Fruit fly (Drosophila melanogaster) Kc167 (cell line): Measurements from ENCODE around the gene p24-1.

Source experiments
- Myc ChIP-seq: fragments of >200 bp; optimal IDR thresholded peaks from 2 replicates; lab custom pipeline; 2017; ENCODE audit warnings: missing external identifiers
- Sin3A ChIP-seq: fragments of >200 bp; optimal IDR thresholded peaks from 2 replicates; lab custom pipeline; 2018; ENCODE audit warnings: missing external identifiers
- h ChIP-seq: fragments of >200 bp; optimal IDR thresholded peaks from 3 replicates; lab custom pipeline; 2018; ENCODE audit warnings: missing external identifiers
- insv ChIP-seq: fragments of >200 bp; optimal IDR thresholded peaks from 3 replicates; lab custom pipeline; 2018; ENCODE audit warnings: missing external identifiers
- psq ChIP-seq: fragments of >200 bp; optimal IDR thresholded peaks from 2 replicates; lab custom pipeline; 2017; ENCODE audit warnings: missing external identifiers
- ttk ChIP-seq: sonication (Bioruptor generic); optimal IDR thresholded peaks from 2 replicates; lab custom pipeline; 2017; ENCODE audit warnings: missing external identifiers

Gene p24-1

DNA sequence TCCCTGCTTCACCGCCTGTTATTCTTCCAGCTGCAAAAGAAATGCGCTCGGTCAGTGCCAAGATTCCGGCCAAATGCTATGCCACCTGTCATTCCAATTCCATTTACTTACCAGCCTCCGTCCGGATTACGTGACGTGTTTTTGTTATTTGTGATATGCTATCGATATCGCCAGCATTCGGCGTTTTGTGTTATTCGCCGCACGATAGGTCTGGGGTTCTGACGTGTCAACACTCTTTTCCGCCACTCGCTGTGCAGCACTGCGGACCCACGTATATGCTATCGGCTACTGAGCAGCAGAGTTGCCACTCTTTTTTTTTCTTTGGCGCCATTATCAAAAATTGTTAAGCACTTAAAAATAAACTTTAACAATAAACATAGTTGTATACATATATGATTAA is at the start of gene p24-1:
p24-1 (minus strand) TSS at position 221 of the 400 bp plus-strand sequence.
- TF ChIP-seq Sin3A (lab: Kevin White, UChicago), result no peak
- TF ChIP-seq ttk (lab: Kevin White, UChicago), result no peak
- TF ChIP-seq psq (lab: Kevin White, UChicago), result no peak
- TF ChIP-seq h (lab: Kevin White, UChicago), result no peak
- TF ChIP-seq Myc (lab: Kevin White, UChicago), result no peak
- TF ChIP-seq insv, result no peak

DNA sequence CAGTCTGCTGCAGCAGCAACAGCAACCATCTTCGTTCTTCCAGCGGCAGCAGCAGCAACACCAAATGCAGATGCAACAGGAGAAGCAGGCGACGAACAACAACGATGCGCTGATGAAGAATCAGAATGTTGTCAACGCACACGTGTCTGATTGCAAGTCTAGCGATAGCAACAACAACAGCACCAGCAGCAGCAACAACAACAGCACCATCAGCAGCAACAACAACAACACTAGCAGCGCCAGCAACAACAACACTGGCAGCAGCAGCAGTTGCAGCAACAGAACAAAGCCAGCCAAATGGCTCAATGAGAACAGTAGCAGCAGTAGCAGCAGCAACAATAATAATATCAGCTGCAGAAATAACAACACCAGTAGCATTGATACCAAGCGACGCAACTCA is 42.8 kb upstream of the p24-1 start:
- TF ChIP-seq psq (lab: Kevin White, UChicago) (no peak), h (lab: Kevin White, UChicago) (no peak), Sin3A (lab: Kevin White, UChicago) (no peak), Myc (lab: Kevin White, UChicago) (no peak), ttk (lab: Kevin White, UChicago) (no peak), insv (no peak)

DNA sequence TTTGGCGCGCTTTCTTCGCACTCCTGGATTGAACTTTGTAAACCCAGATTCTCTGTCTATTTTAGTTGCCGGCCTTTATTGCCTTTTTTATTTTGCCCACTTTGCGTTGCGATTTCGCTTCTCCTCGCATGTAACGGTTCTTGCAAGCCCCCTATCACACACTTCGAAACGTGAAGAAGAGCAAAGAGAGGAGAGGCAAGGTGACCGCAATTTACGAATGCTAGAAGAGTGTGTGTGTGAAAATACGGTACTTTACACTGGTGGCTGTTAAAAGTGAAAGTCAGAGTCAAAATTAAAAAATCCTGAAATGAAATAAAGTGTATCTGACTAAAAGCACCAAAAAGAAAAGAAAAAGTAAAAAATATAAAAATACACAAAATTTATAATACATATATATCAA is 41.9 kb upstream of the p24-1 start:
- TF ChIP-seq h (lab: Kevin White, UChicago) (no peak), psq (lab: Kevin White, UChicago) (no peak), ttk (lab: Kevin White, UChicago) (no peak), insv (no peak), Sin3A (lab: Kevin White, UChicago) (no peak), Myc (lab: Kevin White, UChicago) (no peak)

DNA sequence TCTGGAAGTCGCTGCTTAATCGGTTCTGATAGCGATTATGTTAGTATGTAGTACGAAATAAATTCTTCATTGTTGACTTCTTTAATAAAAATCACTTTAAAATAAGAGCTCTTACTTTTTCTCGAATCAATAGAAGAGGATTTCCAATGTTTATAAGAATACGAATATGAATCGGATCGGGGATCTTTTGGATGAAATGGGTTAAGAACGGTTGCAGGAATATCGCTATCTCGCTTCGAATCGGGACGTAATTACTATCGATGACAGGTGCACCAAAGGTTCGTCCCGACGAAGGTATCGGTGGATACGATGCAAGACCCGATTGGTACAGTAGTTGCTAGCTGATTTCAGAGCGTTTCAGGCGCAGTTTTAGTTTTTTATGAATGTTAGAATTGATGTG is 41.3 kb upstream of the p24-1 start, which contains the start of gene wisp:
wisp (plus strand) TSS at position 301 of the 400 bp plus-strand sequence.
- TF ChIP-seq ttk (lab: Kevin White, UChicago) (no peak), Sin3A (lab: Kevin White, UChicago) (no peak), psq (lab: Kevin White, UChicago) (no peak), insv (no peak), h (lab: Kevin White, UChicago) (no peak), Myc (lab: Kevin White, UChicago) (no peak)

DNA sequence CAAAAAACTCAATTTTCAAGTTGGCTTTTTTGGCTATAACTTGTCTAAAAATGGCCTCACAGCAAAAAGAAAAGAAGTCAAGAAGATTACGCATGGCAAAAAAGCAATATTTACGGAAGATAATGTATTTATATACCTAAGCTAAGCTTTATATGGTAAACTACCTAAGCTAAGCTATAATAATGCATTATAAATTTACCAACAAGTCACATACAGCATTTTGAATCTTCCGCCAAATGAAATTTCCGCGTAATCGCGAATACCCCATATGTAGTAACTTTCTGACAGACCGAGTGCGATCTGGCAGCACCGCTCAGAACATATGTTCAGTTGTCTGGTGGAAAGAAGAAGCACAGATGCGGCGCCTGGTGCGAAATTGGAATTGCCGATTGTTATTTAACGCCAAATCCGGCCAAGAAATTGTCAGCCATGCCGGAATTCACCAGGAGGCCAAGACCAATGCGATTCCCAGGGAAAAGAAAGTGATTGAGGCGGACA is 39.4 kb upstream of the p24-1 start, which contains the start of gene sicily:
sicily (plus strand) TSS at position 51 of the 498 bp plus-strand sequence.
- TF ChIP-seq insv (no peak), h (lab: Kevin White, UChicago) (no peak), Sin3A (lab: Kevin White, UChicago) (no peak), psq (lab: Kevin White, UChicago) (no peak), Myc (lab: Kevin White, UChicago) (no peak), ttk (lab: Kevin White, UChicago) (no peak)

DNA sequence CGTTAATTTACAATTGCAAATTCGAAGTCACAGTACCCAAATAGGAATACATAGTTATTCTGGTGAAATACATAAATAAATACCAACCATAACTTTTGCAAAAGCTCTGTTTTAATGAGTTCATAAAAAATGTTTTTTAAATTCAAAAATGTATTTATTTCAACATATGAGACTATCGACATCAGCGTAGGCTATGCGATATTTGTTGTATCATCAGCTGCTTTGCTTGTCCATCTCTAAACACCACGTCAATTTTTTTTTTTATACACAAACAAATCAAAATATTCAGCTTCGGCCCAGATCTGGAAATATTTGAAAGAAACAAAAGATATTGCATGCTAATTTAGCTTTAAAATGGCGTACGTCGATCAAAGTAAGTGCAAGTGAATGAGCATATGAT is 35.8 kb upstream of the p24-1 start, which contains the start of gene CG1840:
CG1840 (plus strand) TSS at position 211 of the 400 bp plus-strand sequence.
- no peak for TF ChIP-seq ttk (lab: Kevin White, UChicago)
- TF ChIP-seq h (lab: Kevin White, UChicago), result no peak
- TF ChIP-seq insv, result no peak
- no peak for TF ChIP-seq Sin3A (lab: Kevin White, UChicago)
- no peak for TF ChIP-seq psq (lab: Kevin White, UChicago)
- no peak for TF ChIP-seq Myc (lab: Kevin White, UChicago)

DNA sequence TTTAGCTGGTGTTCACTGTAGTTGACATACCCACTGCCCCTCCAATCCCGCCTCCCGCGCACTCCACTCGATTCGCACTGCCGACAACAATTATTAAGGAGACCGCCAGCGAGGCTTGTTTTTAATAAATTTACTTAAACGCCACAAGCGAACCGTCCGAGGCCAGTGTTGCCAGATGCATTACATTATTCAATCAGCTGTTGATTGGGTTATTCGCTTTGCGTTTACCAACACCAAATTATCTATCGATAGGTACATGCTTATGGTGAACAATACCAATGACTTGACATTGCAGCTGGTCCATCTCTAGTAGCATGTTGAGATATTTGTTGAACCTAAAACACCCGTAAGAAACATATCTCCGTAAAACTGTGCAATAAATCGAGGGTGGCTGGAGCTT is 34.6 kb upstream of the p24-1 start, which contains the start of the genes CG10353 and SelG:
CG10353 (minus strand) TSS at position 187 of the 400 bp plus-strand sequence.
SelG (plus strand) TSS at position 309 of the 400 bp plus-strand sequence.
- TF ChIP-seq Sin3A (lab: Kevin White, UChicago) (no peak), psq (lab: Kevin White, UChicago) (no peak), h (lab: Kevin White, UChicago) (no peak), insv (no peak), Myc (lab: Kevin White, UChicago) (no peak), ttk (lab: Kevin White, UChicago) (no peak)

DNA sequence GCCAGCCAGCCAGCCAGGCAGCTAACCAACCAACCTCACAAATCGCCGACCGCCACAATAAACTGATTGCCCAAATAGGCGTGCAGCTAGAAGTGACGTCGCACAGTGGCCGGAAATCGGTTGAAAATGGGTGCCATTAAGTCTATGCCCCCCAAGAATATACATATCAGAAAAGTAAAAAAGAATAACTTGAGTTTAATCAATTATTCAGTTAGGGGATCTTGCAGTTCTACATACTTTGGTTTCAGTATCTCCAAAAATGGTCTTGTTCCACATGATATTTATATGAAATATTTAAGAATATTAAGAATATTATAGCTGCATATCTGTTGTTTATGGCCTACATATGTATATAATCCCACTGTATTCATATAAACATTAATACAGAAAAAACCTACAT is 33.0 kb upstream of the p24-1 start:
- TF ChIP-seq Myc (lab: Kevin White, UChicago) (no peak), insv (no peak), psq (lab: Kevin White, UChicago) (no peak), ttk (lab: Kevin White, UChicago) (no peak)

DNA sequence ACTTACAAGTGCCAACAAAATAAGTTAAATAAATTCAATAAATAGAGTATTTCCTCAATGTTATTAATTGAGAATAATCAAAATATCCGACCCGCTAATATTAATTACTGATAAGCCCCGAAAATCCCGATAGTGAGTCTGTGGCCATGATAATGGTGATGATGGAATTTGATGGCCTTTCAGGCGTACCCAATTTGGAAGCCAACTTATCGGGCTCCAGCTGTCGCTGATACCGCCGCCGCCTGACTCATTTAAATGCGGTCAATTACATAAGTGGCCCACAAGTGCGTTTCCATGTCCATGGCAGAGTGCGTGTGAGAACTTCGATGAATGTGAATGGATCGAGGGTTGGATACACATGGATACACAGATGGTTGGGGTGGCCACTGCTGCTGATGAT is 31.8 kb upstream of the p24-1 start:
- TF ChIP-seq h (lab: Kevin White, UChicago) (no peak), insv (no peak), ttk (lab: Kevin White, UChicago) (no peak), Myc (lab: Kevin White, UChicago) (no peak), Sin3A (lab: Kevin White, UChicago) (no peak), psq (lab: Kevin White, UChicago) (no peak)

DNA sequence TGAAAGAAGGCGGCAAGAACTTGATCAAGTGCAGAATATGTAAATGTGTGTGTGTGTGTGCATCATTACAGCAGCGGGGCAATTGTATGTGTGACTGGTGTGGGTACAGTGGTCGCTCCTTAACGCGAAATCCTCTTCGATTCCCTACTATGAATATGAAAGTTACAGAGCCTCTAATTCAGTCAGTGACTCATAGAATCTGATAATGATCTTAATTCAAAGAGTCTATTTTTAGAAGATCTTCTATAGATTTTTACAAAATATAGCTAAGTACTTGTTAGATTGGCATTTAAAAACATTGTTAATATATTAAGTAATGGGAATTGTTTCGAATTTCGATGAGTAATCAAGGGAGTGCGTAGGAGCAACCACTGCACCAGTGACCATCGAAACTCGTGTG is 30.1 kb upstream of the p24-1 start:
- TF ChIP-seq psq (lab: Kevin White, UChicago) (no peak), h (lab: Kevin White, UChicago) (no peak), insv (no peak), ttk (lab: Kevin White, UChicago) (no peak), Sin3A (lab: Kevin White, UChicago) (no peak)

DNA sequence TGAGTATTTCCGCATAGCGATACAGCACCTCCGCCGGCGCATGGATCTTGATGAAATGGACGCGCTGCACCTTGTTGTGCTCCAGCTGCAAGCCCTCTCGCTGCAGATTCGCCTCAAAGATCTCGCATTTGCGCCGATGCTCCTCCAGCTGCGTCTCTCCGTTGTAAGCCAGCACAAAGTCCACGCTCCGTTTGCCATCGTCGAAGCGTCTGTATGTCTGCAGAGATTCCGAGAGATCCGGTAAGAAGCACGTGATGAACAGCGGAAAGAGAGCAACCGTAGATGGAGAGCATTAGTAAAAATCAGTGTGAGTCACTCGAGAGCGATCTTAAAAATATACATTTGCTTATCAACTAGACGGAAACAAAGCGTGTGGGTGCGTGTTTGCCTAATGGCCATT is 29.4 kb upstream of the p24-1 start:
- TF ChIP-seq h (lab: Kevin White, UChicago) (no peak), Myc (lab: Kevin White, UChicago) (no peak), Sin3A (lab: Kevin White, UChicago) (no peak), ttk (lab: Kevin White, UChicago) (no peak), insv (no peak), psq (lab: Kevin White, UChicago) (no peak)

DNA sequence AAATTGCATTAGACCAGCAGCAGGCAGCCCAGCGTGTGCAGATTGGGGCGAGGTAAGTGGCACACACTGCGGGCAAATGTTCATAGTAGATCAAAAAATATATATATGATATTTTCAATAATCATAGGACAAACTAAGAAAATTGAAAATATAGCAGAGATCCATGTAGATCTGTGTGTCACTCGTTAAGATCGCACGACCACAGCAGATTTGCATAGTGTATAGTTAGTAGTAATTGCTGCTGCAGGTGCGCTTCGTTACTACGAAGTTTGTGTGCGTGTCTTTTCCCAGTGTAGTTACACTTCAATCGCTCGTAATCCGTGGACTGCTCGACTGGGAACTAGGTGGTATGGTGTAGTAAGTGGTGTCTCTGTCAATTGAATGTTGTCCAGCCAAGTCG is 24.8 kb upstream of the p24-1 start, which contains the start of gene CG10352:
CG10352 (minus strand) TSS at position 4 of the 400 bp plus-strand sequence.
- TF ChIP-seq psq (lab: Kevin White, UChicago) (no peak), h (lab: Kevin White, UChicago) (no peak), Sin3A (lab: Kevin White, UChicago) (no peak), Myc (lab: Kevin White, UChicago) (no peak), insv (no peak), ttk (lab: Kevin White, UChicago) (no peak)
